Worm (Caenorhabditis elegans) whole organism, late embryonic: ENCODE results near the gene let-92.

ENCODE experiments used
- ama-1 ChIP-seq: fragments of 150-350 bp; optimal IDR thresholded peaks from 2 replicates; lab custom pipeline; 2014
- elt-2 ChIP-seq: sonication (generic microtip); optimal IDR thresholded peaks from 2 replicates; lab custom pipeline; 2016; ENCODE audit warnings: missing genetic modification reagents, missing genetic modification characterization, missing compliant biosample characterization

ce11 chrIV:11871898-11872297 lies 13.7 kb downstream of the let-92 start:
- TF ChIP-seq elt-2: no peak
- no peak for TF ChIP-seq ama-1 (lab: Kevin White, UChicago)
